Fruit fly (Drosophila melanogaster) whole organism, embryonic: ENCODE measurements around the gene CG17343.
A peak's percentile ranks its signal among the peaks of the same experiment; 100 is the strongest.

Experiments used
- CG10431 ChIP-seq: fragments of 200-800 bp; sonication (Bioruptor generic); optimal IDR thresholded peaks from 3 replicates; lab custom pipeline; 2018; ENCODE audit warnings: missing biosample characterization, mild to moderate bottlenecking, missing genetic modification characterization
- CG12299 ChIP-seq: fragments of 200-800 bp; sonication (Bioruptor generic); optimal IDR thresholded peaks from 2 replicates; lab custom pipeline; 2018; ENCODE audit warnings: missing biosample characterization, mild to moderate bottlenecking, missing genetic modification characterization
- CG14441 ChIP-seq: fragments of 200-800 bp; sonication (Bioruptor generic); IDR thresholded peaks from 2 replicates; pipeline ENCODE4 v1.3.6; 2022; ENCODE audit warnings: missing biosample characterization, missing genetic modification characterization
- CG15011 ChIP-seq: fragments of 200-800 bp; sonication (Bioruptor generic); optimal IDR thresholded peaks from 3 replicates; lab custom pipeline; 2018; ENCODE audit warnings: missing biosample characterization, mild to moderate bottlenecking, missing genetic modification characterization
- CG15479 ChIP-seq: fragments of 200-800 bp; sonication (Bioruptor generic); optimal IDR thresholded peaks from 3 replicates; lab custom pipeline; 2019; ENCODE audit warnings: missing biosample characterization, mild to moderate bottlenecking, missing genetic modification characterization, moderate library complexity
- CG2875 ChIP-seq: fragments of 200-800 bp; sonication (Bioruptor generic); optimal IDR thresholded peaks from 2 replicates; lab custom pipeline; 2017; ENCODE audit warnings: missing biosample characterization, mild to moderate bottlenecking, missing genetic modification characterization, missing genetic modification reagents
- CG30431 ChIP-seq: fragments of 200-800 bp; sonication (Bioruptor generic); optimal IDR thresholded peaks from 2 replicates; lab custom pipeline; 2017; ENCODE audit warnings: missing biosample characterization, missing genetic modification characterization
- CG34376 ChIP-seq: fragments of 200-800 bp; sonication (Bioruptor generic); optimal IDR thresholded peaks from 2 replicates; lab custom pipeline; 2018; ENCODE audit warnings: missing biosample characterization, mild to moderate bottlenecking, missing genetic modification characterization
- CG34422 ChIP-seq: fragments of 200-800 bp; sonication (Bioruptor generic); IDR thresholded peaks from 3 replicates; pipeline ENCODE4 v1.3.6; 2022; ENCODE audit warnings: missing biosample characterization, missing genetic modification characterization
- CG3995 ChIP-seq: fragments of 200-800 bp; sonication (Bioruptor generic); optimal IDR thresholded peaks from 3 replicates; lab custom pipeline; 2016; ENCODE audit warnings: missing biosample characterization, missing genetic modification characterization
- CG5180 ChIP-seq: fragments of 200-800 bp; sonication (Bioruptor generic); optimal IDR thresholded peaks from 3 replicates; lab custom pipeline; 2017; ENCODE audit warnings: missing biosample characterization, missing genetic modification characterization, mild to moderate bottlenecking, moderate library complexity, missing genetic modification reagents
- CG6254 ChIP-seq: fragments of 200-800 bp; sonication (Bioruptor generic); optimal IDR thresholded peaks from 3 replicates; lab custom pipeline; 2017; ENCODE audit warnings: mild to moderate bottlenecking, missing biosample characterization, missing genetic modification reagents, missing genetic modification characterization
- CG6272 ChIP-seq: fragments of 200-800 bp; sonication (Bioruptor generic); IDR thresholded peaks from 2 replicates; pipeline ENCODE4 v1.3.6; 2022; ENCODE audit warnings: missing biosample characterization, missing genetic modification characterization
- CG6813 ChIP-seq: fragments of 200-800 bp; sonication (Bioruptor generic); optimal IDR thresholded peaks from 2 replicates; lab custom pipeline; 2017; ENCODE audit warnings: missing biosample characterization, missing genetic modification characterization, mild to moderate bottlenecking, moderate library complexity, missing genetic modification reagents
- CG7271 ChIP-seq: fragments of 200-800 bp; sonication (Bioruptor generic); optimal IDR thresholded peaks from 2 replicates; lab custom pipeline; 2018; ENCODE audit warnings: missing biosample characterization, mild to moderate bottlenecking, missing genetic modification characterization, moderate library complexity
- GATAe ChIP-seq: fragments of 200-800 bp; sonication (Bioruptor generic); conservative IDR thresholded peaks from 2 replicates; pipeline ENCODE4 v1.3.6; 2022; ENCODE audit warnings: missing biosample characterization, missing genetic modification characterization
- H2.0 ChIP-seq: fragments of 200-800 bp; sonication (Bioruptor generic); IDR thresholded peaks from 2 replicates; pipeline ENCODE4 v1.3.6; 2022; ENCODE audit warnings: missing biosample characterization, missing genetic modification characterization
- Hr78 ChIP-seq, 2 experiments: fragments of 200-800 bp in 1 of 2; fragments of >200 bp in 1 of 2; sonication (Bioruptor generic) in 1 of 2; optimal IDR thresholded peaks; 2 replicates each; lab custom pipeline; 2017 to 2019; ENCODE audit warnings: missing biosample characterization in 2 of 2, missing genetic modification characterization in 2 of 2, mild to moderate bottlenecking in 1 of 2, moderate library complexity in 1 of 2
- Lim3 ChIP-seq: fragments of 200-800 bp; sonication (Bioruptor generic); IDR thresholded peaks from 2 replicates; pipeline ENCODE4 v1.3.6; 2022; ENCODE audit warnings: missing biosample characterization, missing genetic modification characterization
- Med ChIP-seq: fragments of 200-800 bp; sonication (Bioruptor generic); peaks from one replicate; lab custom pipeline; 2016; ENCODE audit warnings: missing biosample characterization, missing genetic modification characterization, mild to moderate bottlenecking, inconsistent platforms, moderate library complexity
- Nf-YC ChIP-seq: fragments of 200-800 bp; optimal IDR thresholded peaks from 3 replicates; lab custom pipeline; 2019; ENCODE audit warnings: missing biosample characterization, mild to moderate bottlenecking, missing genetic modification characterization, moderate library complexity
- ac ChIP-seq: fragments of 200-800 bp; sonication (Bioruptor generic); optimal IDR thresholded peaks from 3 replicates; lab custom pipeline; 2017; ENCODE audit warnings: missing biosample characterization, mild to moderate bottlenecking, missing genetic modification characterization
- caup ChIP-seq: fragments of 200-800 bp; sonication (Bioruptor generic); optimal IDR thresholded peaks from 3 replicates; lab custom pipeline; 2017; ENCODE audit warnings: missing biosample characterization, mild to moderate bottlenecking, missing genetic modification characterization, moderate library complexity; ENCODE audit not compliant: severe bottlenecking
- chinmo ChIP-seq: fragments of 200-800 bp; sonication (Bioruptor generic); IDR thresholded peaks from 4 replicates; pipeline ENCODE4 v1.3.6; 2022; ENCODE audit warnings: missing biosample characterization, missing genetic modification characterization; ENCODE audit not compliant: partially characterized antibody
- exex ChIP-seq: fragments of 200-800 bp; sonication (Bioruptor generic); optimal IDR thresholded peaks from 4 replicates; lab custom pipeline; 2018; ENCODE audit warnings: missing biosample characterization, mild to moderate bottlenecking, missing genetic modification characterization, moderate library complexity
- fd102C ChIP-seq: fragments of 200-800 bp; sonication (Bioruptor generic); optimal IDR thresholded peaks from 2 replicates; lab custom pipeline; 2018; ENCODE audit warnings: missing biosample characterization, mild to moderate bottlenecking, missing genetic modification characterization, moderate library complexity
- gfzf ChIP-seq: fragments of 200-800 bp; sonication (Bioruptor generic); optimal IDR thresholded peaks from 2 replicates; lab custom pipeline; 2016; ENCODE audit warnings: missing biosample characterization, mild to moderate bottlenecking, missing genetic modification characterization, moderate library complexity
- grn ChIP-seq: fragments of 200-800 bp; sonication (Bioruptor generic); optimal IDR thresholded peaks from 3 replicates; lab custom pipeline; 2017; ENCODE audit warnings: missing biosample characterization, missing genetic modification characterization
- lab ChIP-seq: fragments of 200-800 bp; sonication (Bioruptor generic); optimal IDR thresholded peaks from 3 replicates; lab custom pipeline; 2017; ENCODE audit warnings: missing biosample characterization, missing genetic modification characterization, mild to moderate bottlenecking, moderate library complexity, missing genetic modification reagents
- mirr ChIP-seq: fragments of 200-800 bp; sonication (Bioruptor generic); optimal IDR thresholded peaks from 3 replicates; lab custom pipeline; 2018; ENCODE audit warnings: missing biosample characterization, mild to moderate bottlenecking, missing genetic modification characterization
- odd ChIP-seq: fragments of 200-800 bp; sonication (Bioruptor generic); optimal IDR thresholded peaks from 2 replicates; lab custom pipeline; 2017; ENCODE audit warnings: missing biosample characterization, mild to moderate bottlenecking, missing genetic modification characterization
- pb ChIP-seq: fragments of 200-800 bp; sonication (Bioruptor generic); optimal IDR thresholded peaks from 3 replicates; lab custom pipeline; 2016; ENCODE audit warnings: missing biosample characterization, missing genetic modification characterization
- pho ChIP-seq: fragments of 200-800 bp; sonication (Bioruptor generic); optimal IDR thresholded peaks from 2 replicates; lab custom pipeline; 2016; ENCODE audit warnings: missing biosample characterization, missing genetic modification characterization
- ro ChIP-seq: fragments of 200-800 bp; sonication (Bioruptor generic); IDR thresholded peaks from 2 replicates; pipeline ENCODE4 v1.3.6; 2022; ENCODE audit warnings: missing biosample characterization, missing genetic modification characterization
- sd ChIP-seq: fragments of 200-800 bp; sonication (Bioruptor generic); optimal IDR thresholded peaks from 3 replicates; lab custom pipeline; 2018; ENCODE audit warnings: missing biosample characterization, mild to moderate bottlenecking, missing genetic modification characterization, moderate library complexity
- sens ChIP-seq: fragments of 200-800 bp; sonication (Bioruptor generic); peaks from one replicate; lab custom pipeline; 2016; ENCODE audit warnings: missing biosample characterization, missing genetic modification characterization
- sug ChIP-seq: fragments of 200-800 bp; optimal IDR thresholded peaks from 2 replicates; lab custom pipeline; 2019; ENCODE audit warnings: missing biosample characterization, mild to moderate bottlenecking, missing genetic modification characterization, moderate library complexity
- tap ChIP-seq: fragments of 200-800 bp; optimal IDR thresholded peaks from 3 replicates; lab custom pipeline; 2019; ENCODE audit warnings: missing biosample characterization, mild to moderate bottlenecking, missing genetic modification characterization, moderate library complexity
- vnd ChIP-seq: fragments of 200-800 bp; sonication (Bioruptor generic); IDR thresholded peaks from 3 replicates; pipeline ENCODE4 v1.3.6; 2022; ENCODE audit warnings: missing biosample characterization, missing genetic modification characterization; ENCODE audit not compliant: partially characterized antibody
- zen2 ChIP-seq: fragments of 200-800 bp; sonication (Bioruptor generic); IDR thresholded peaks from 3 replicates; pipeline ENCODE4 v1.3.6; 2022; ENCODE audit warnings: missing biosample characterization, missing genetic modification characterization; ENCODE audit not compliant: partially characterized antibody

Gene CG17343

dm6 chr2L:19096361-19096760 lies 31.6 kb downstream of the CG17343 start (continued):
- peak; percentile 80 for TF ChIP-seq sens (GFP tag; lab: Kevin White, UChicago)
- TF ChIP-seq CG2875: peak; percentile 24
- TF ChIP-seq sd (tag; lab: Kevin White, UChicago): peak; percentile 62
- peak; percentile 80 for TF ChIP-seq grn

- peak; percentile 49 for TF ChIP-seq sug
- no peak for TF ChIP-seq chinmo (GFP tag; lab: Robert Waterston, UW)
- TF ChIP-seq Hr78 (GFP tag; optimal IDR thresholded peaks at IDR 0.05; lab: Kevin White, UChicago): no peak
- TF ChIP-seq pb: no peak
- no peak for TF ChIP-seq CG6813
- TF ChIP-seq zen2 (GFP tag; lab: Robert Waterston, UW): no peak
- no peak for TF ChIP-seq CG10431 (GFP tag; lab: Kevin White, UChicago)
- no peak for TF ChIP-seq CG34422
- no peak for TF ChIP-seq CG5180 (GFP tag; lab: Kevin White, UChicago)
- no peak for TF ChIP-seq ac (GFP tag; lab: Kevin White, UChicago)
- peak; percentile 99 for TF ChIP-seq exex (tag; lab: Kevin White, UChicago)
- TF ChIP-seq vnd (GFP tag; lab: Robert Waterston, UW): 0 out of 3 replicates have a peak, but pooled peaks have one; percentile 33
- TF ChIP-seq mirr (GFP tag; lab: Kevin White, UChicago): peak; percentile 89
- TF ChIP-seq CG3995 (GFP tag; lab: Kevin White, UChicago): no peak
- TF ChIP-seq CG30431 (GFP tag; lab: Kevin White, UChicago): no peak
- TF ChIP-seq GATAe (GFP tag; lab: Robert Waterston, UW): peak; percentile 29; the same call in 1 of the 2 replicates
- peak; percentile 71 for TF ChIP-seq CG34376
- TF ChIP-seq CG15011 (GFP tag; lab: Kevin White, UChicago): no peak
- TF ChIP-seq gfzf (GFP tag; lab: Kevin White, UChicago): no peak
- TF ChIP-seq CG7271 (tag; lab: Kevin White, UChicago): no peak
- TF ChIP-seq grn: peak; percentile 74
- no peak for TF ChIP-seq tap
- peak; percentile 3 for TF ChIP-seq Nf-YC (tag; lab: Kevin White, UChicago)
- no peak for TF ChIP-seq fd102C (GFP tag; lab: Kevin White, UChicago)
Measured at dm6 chr2L:19097374-19097773, 32.6 kb downstream of the CG17343 start.

- TF ChIP-seq grn: peak; percentile 52
- peak; percentile 80 for TF ChIP-seq mirr (GFP tag; lab: Kevin White, UChicago)
- no peak for TF ChIP-seq pho (GFP tag; lab: Kevin White, UChicago)
- TF ChIP-seq lab: peak; percentile 2
- no peak for TF ChIP-seq CG14441
- no peak for TF ChIP-seq CG6254 (GFP tag; lab: Kevin White, UChicago)
- peak; percentile 70 for TF ChIP-seq caup
- peak; percentile 13 for TF ChIP-seq odd
- no peak for TF ChIP-seq CG12299 (tag; lab: Kevin White, UChicago)
- no peak for TF ChIP-seq CG5180 (GFP tag; lab: Kevin White, UChicago)
- peak; percentile 68 for TF ChIP-seq Med (GFP tag; lab: Kevin White, UChicago)
- no peak for TF ChIP-seq ro (GFP tag; lab: Robert Waterston, UW)
- TF ChIP-seq Lim3 (GFP tag; lab: Robert Waterston, UW): peak; percentile 82; the same call in 1 of the 2 replicates
- TF ChIP-seq exex (tag; lab: Kevin White, UChicago): peak; percentile 48
- TF ChIP-seq CG6272: no peak
- TF ChIP-seq H2.0 (GFP tag; lab: Robert Waterston, UW): no peak
- peak; percentile 46 for TF ChIP-seq CG15479
- TF ChIP-seq, all 482 proteins: peak for 9
Measured at dm6 chr2L:19098668-19099067, 33.9 kb downstream of the CG17343 start.
